Fruit fly (Drosophila melanogaster) whole organism, prepupa: Measurements from ENCODE around the gene Ser.
A peak's percentile ranks its signal among the peaks of the same experiment; 100 is the strongest.

Source experiments
- CG10669 ChIP-seq: fragments of 200-800 bp; sonication (Bioruptor generic); optimal IDR thresholded peaks from 3 replicates; lab custom pipeline; 2018; ENCODE audit warnings: missing biosample characterization, mild to moderate bottlenecking, missing genetic modification characterization, moderate library complexity
- CG11294 ChIP-seq: fragments of 200-800 bp; sonication (Bioruptor generic); IDR thresholded peaks from 2 replicates; pipeline ENCODE4 v1.3.6; 2022; ENCODE audit warnings: missing biosample characterization, missing genetic modification characterization
- CG11762 ChIP-seq: fragments of 200-800 bp; sonication (Bioruptor generic); optimal IDR thresholded peaks from 3 replicates; lab custom pipeline; 2016; ENCODE audit warnings: missing biosample characterization, missing genetic modification characterization; ENCODE audit not compliant: insufficient read depth
- CG11902 ChIP-seq: fragments of 200-800 bp; sonication (Bioruptor generic); optimal IDR thresholded peaks from 3 replicates; lab custom pipeline; 2016; ENCODE audit warnings: missing biosample characterization, missing genetic modification characterization
- CG15336 ChIP-seq: fragments of 200-800 bp; sonication (Bioruptor generic); IDR thresholded peaks from 2 replicates; pipeline ENCODE4 v1.3.6; 2022; ENCODE audit warnings: missing biosample characterization, missing genetic modification characterization
- CG1621 ChIP-seq: fragments of 200-800 bp; sonication (Bioruptor generic); optimal IDR thresholded peaks from 3 replicates; lab custom pipeline; 2018; ENCODE audit warnings: missing biosample characterization, mild to moderate bottlenecking, missing genetic modification characterization
- CG16779 ChIP-seq: fragments of 200-800 bp; sonication (Bioruptor generic); optimal IDR thresholded peaks from 3 replicates; lab custom pipeline; 2017; ENCODE audit warnings: missing biosample characterization, mild to moderate bottlenecking, missing genetic modification characterization
- CG3032 ChIP-seq: fragments of 200-800 bp; optimal IDR thresholded peaks from 2 replicates; lab custom pipeline; 2019; ENCODE audit warnings: missing biosample characterization, mild to moderate bottlenecking, missing genetic modification characterization, moderate library complexity
- CG31627 ChIP-seq: fragments of 200-800 bp; sonication (Bioruptor generic); optimal IDR thresholded peaks from 3 replicates; lab custom pipeline; 2016; ENCODE audit warnings: missing biosample characterization, missing genetic modification characterization
- CG32006 ChIP-seq: fragments of 200-800 bp; sonication (Bioruptor generic); optimal IDR thresholded peaks from 3 replicates; lab custom pipeline; 2017; ENCODE audit warnings: missing biosample characterization, mild to moderate bottlenecking, missing genetic modification characterization
- CG34406 ChIP-seq: fragments of 200-800 bp; sonication (Bioruptor generic); optimal IDR thresholded peaks from 3 replicates; lab custom pipeline; 2016; ENCODE audit warnings: missing biosample characterization, missing genetic modification characterization
- CG3919 ChIP-seq: fragments of 200-800 bp; sonication (Bioruptor generic); optimal IDR thresholded peaks from 3 replicates; lab custom pipeline; 2016; ENCODE audit warnings: missing biosample characterization, missing genetic modification characterization
- CG4318 ChIP-seq: fragments of 200-800 bp; sonication (Bioruptor generic); optimal IDR thresholded peaks from 3 replicates; lab custom pipeline; 2017; ENCODE audit warnings: missing biosample characterization, mild to moderate bottlenecking, missing genetic modification characterization
- CG6163 ChIP-seq: fragments of 200-800 bp; sonication (Bioruptor generic); IDR thresholded peaks from 3 replicates; pipeline ENCODE4 v1.3.6; 2022; ENCODE audit warnings: missing biosample characterization, missing genetic modification characterization
- CG6792 ChIP-seq: fragments of 200-800 bp; sonication (Bioruptor generic); optimal IDR thresholded peaks from 3 replicates; lab custom pipeline; 2016; ENCODE audit warnings: missing biosample characterization, missing genetic modification characterization
- CG6854 ChIP-seq: fragments of 200-800 bp; sonication (Bioruptor generic); optimal IDR thresholded peaks from 2 replicates; lab custom pipeline; 2017; ENCODE audit warnings: missing biosample characterization, mild to moderate bottlenecking, missing genetic modification characterization
- CG7368 ChIP-seq: fragments of 200-800 bp; sonication (Bioruptor generic); optimal IDR thresholded peaks from 3 replicates; lab custom pipeline; 2016; ENCODE audit warnings: missing biosample characterization, missing genetic modification characterization
- CG8119 ChIP-seq: fragments of 200-800 bp; sonication (Bioruptor generic); IDR thresholded peaks from 3 replicates; pipeline ENCODE4 v1.3.6; 2022; ENCODE audit warnings: missing biosample characterization, missing genetic modification characterization
- CG8632 ChIP-seq: fragments of 200-800 bp; sonication (Bioruptor generic); optimal IDR thresholded peaks from 3 replicates; lab custom pipeline; 2016; ENCODE audit warnings: missing biosample characterization, missing genetic modification characterization
- Eip75B ChIP-seq: fragments of 200-800 bp; sonication (Bioruptor generic); optimal IDR thresholded peaks from 3 replicates; lab custom pipeline; 2016; ENCODE audit warnings: missing biosample characterization, missing genetic modification characterization
- Eip78C ChIP-seq: fragments of 200-800 bp; sonication (Bioruptor generic); peaks from one replicate; lab custom pipeline; 2016; ENCODE audit warnings: missing biosample characterization, missing genetic modification characterization
- Eip93F ChIP-seq: fragments of 200-800 bp; sonication (Bioruptor generic); optimal IDR thresholded peaks from 2 replicates; lab custom pipeline; 2016; ENCODE audit warnings: missing biosample characterization, mild to moderate bottlenecking, missing genetic modification characterization
- Gug ChIP-seq: fragments of 200-800 bp; sonication (Bioruptor generic); IDR thresholded peaks from 2 replicates; pipeline ENCODE4 v1.3.6; 2022; ENCODE audit warnings: missing biosample characterization, missing genetic modification characterization
- Hr4 ChIP-seq: fragments of 200-800 bp; sonication (Bioruptor generic); optimal IDR thresholded peaks from 3 replicates; lab custom pipeline; 2016; ENCODE audit warnings: missing biosample characterization, missing genetic modification characterization
- Met ChIP-seq: fragments of 200-800 bp; sonication (Bioruptor generic); optimal IDR thresholded peaks from 3 replicates; lab custom pipeline; 2016; ENCODE audit warnings: missing biosample characterization, missing genetic modification characterization
- Smox ChIP-seq: fragments of 200-800 bp; sonication (Bioruptor generic); optimal IDR thresholded peaks from 3 replicates; lab custom pipeline; 2016; ENCODE audit warnings: missing biosample characterization, missing genetic modification characterization
- Sox102F ChIP-seq: fragments of 200-800 bp; sonication (Bioruptor generic); optimal IDR thresholded peaks from 2 replicates; lab custom pipeline; 2016; ENCODE audit warnings: missing biosample characterization, mild to moderate bottlenecking, missing genetic modification characterization
- Sox15 ChIP-seq: fragments of 200-800 bp; sonication (Bioruptor generic); optimal IDR thresholded peaks from 3 replicates; lab custom pipeline; 2016; ENCODE audit warnings: missing biosample characterization, missing genetic modification characterization
- achi ChIP-seq: fragments of 200-800 bp; sonication (Bioruptor generic); optimal IDR thresholded peaks from 3 replicates; lab custom pipeline; 2016; ENCODE audit warnings: missing biosample characterization, missing genetic modification characterization
- acj6 ChIP-seq: fragments of 200-800 bp; sonication (Bioruptor generic); optimal IDR thresholded peaks from 3 replicates; lab custom pipeline; 2016; ENCODE audit warnings: missing biosample characterization, missing genetic modification characterization
- cyc ChIP-seq: fragments of 200-800 bp; sonication (Bioruptor generic); optimal IDR thresholded peaks from 3 replicates; lab custom pipeline; 2016; ENCODE audit warnings: missing biosample characterization, missing genetic modification characterization
- dac ChIP-seq: fragments of 200-800 bp; sonication (Bioruptor generic); optimal IDR thresholded peaks from 2 replicates; lab custom pipeline; 2017; ENCODE audit warnings: missing biosample characterization, mild to moderate bottlenecking, missing genetic modification characterization
- dsx ChIP-seq: fragments of 200-800 bp; optimal IDR thresholded peaks from 3 replicates; lab custom pipeline; 2019; ENCODE audit warnings: missing biosample characterization, mild to moderate bottlenecking, missing genetic modification characterization, moderate library complexity; ENCODE audit not compliant: poor library complexity, severe bottlenecking
- eg ChIP-seq: fragments of 200-800 bp; sonication (Bioruptor generic); IDR thresholded peaks from 3 replicates; pipeline ENCODE4 v1.3.6; 2022; ENCODE audit warnings: missing biosample characterization, missing genetic modification characterization
- esn ChIP-seq: fragments of 200-800 bp; sonication (Bioruptor generic); optimal IDR thresholded peaks from 2 replicates; lab custom pipeline; 2016; ENCODE audit warnings: missing biosample characterization, mild to moderate bottlenecking, missing genetic modification characterization, moderate library complexity
- fd59A ChIP-seq: fragments of 200-800 bp; sonication (Bioruptor generic); optimal IDR thresholded peaks from 2 replicates; lab custom pipeline; 2017; ENCODE audit warnings: missing biosample characterization, mild to moderate bottlenecking, missing genetic modification characterization, missing genetic modification reagents
- fd85E ChIP-seq: fragments of 200-800 bp; sonication (Bioruptor generic); optimal IDR thresholded peaks from 3 replicates; lab custom pipeline; 2016; ENCODE audit warnings: missing biosample characterization, missing genetic modification characterization
- fkh ChIP-seq: fragments of 200-800 bp; sonication (Bioruptor generic); optimal IDR thresholded peaks from 3 replicates; lab custom pipeline; 2017; ENCODE audit warnings: missing biosample characterization, mild to moderate bottlenecking, missing genetic modification characterization, moderate library complexity
- lz ChIP-seq: fragments of 200-800 bp; sonication (Bioruptor generic); optimal IDR thresholded peaks from 3 replicates; lab custom pipeline; 2016; ENCODE audit warnings: missing biosample characterization, missing genetic modification characterization
- pdm3 ChIP-seq: fragments of 200-800 bp; sonication (Bioruptor generic); optimal IDR thresholded peaks from 3 replicates; lab custom pipeline; 2016; ENCODE audit warnings: missing biosample characterization, missing genetic modification characterization
- salr ChIP-seq, 2 experiments: fragments of 200-800 bp; sonication (Bioruptor generic); optimal IDR thresholded peaks; 3 replicates each; lab custom pipeline; 2016 to 2018; ENCODE audit warnings: missing biosample characterization in 2 of 2, missing genetic modification characterization in 2 of 2, mild to moderate bottlenecking in 1 of 2
- spab ChIP-seq: fragments of 200-800 bp; sonication (Bioruptor generic); optimal IDR thresholded peaks from 2 replicates; lab custom pipeline; 2017; ENCODE audit warnings: missing biosample characterization, mild to moderate bottlenecking, missing genetic modification characterization, missing genetic modification reagents
- ss ChIP-seq, 2 experiments: fragments of 200-800 bp; sonication (Bioruptor generic); optimal IDR thresholded peaks; 2 replicates in 1 of 2; 3 replicates in 1 of 2; lab custom pipeline; 2017 to 2018; ENCODE audit warnings: mild to moderate bottlenecking in 2 of 2, missing biosample characterization in 2 of 2, missing genetic modification characterization in 2 of 2, moderate library complexity in 1 of 2
- svp ChIP-seq: fragments of 200-800 bp; sonication (Bioruptor generic); peaks from one replicate; lab custom pipeline; 2016; ENCODE audit warnings: missing biosample characterization, missing genetic modification characterization
- topi ChIP-seq: fragments of 200-800 bp; sonication (Bioruptor generic); optimal IDR thresholded peaks from 3 replicates; lab custom pipeline; 2016; ENCODE audit warnings: missing biosample characterization, missing genetic modification characterization
- vri ChIP-seq: fragments of 200-800 bp; sonication (Bioruptor generic); optimal IDR thresholded peaks from 3 replicates; lab custom pipeline; 2016; ENCODE audit warnings: missing biosample characterization, mild to moderate bottlenecking, missing genetic modification characterization

The Ser gene

dm6 chr3R:27181074-27181473 is 13.0 kb downstream of the Ser start (continued):
- no peak for TF ChIP-seq CG11762
- no peak for TF ChIP-seq CG6792 (GFP tag; lab: Kevin White, UChicago)
- TF ChIP-seq CG7368, result no peak
- no peak for TF ChIP-seq lz
- TF ChIP-seq eg (GFP tag; lab: Robert Waterston, UW), result peak; percentile 83
- no peak for TF ChIP-seq CG31627 (GFP tag; lab: Kevin White, UChicago)
- TF ChIP-seq CG10669 (GFP tag; lab: Kevin White, UChicago), result no peak
- TF ChIP-seq Eip93F, result no peak
- peak in 1 of 2 experiments; percentile 65 for TF ChIP-seq salr (GFP tag; optimal IDR thresholded peaks at IDR 0.05; lab: Kevin White, UChicago)
- TF ChIP-seq CG8119 (GFP tag; lab: Robert Waterston, UW), result peak; percentile 77
- no peak for TF ChIP-seq Sox102F (GFP tag; lab: Kevin White, UChicago)
- TF ChIP-seq svp (GFP tag; lab: Kevin White, UChicago), result no peak
- TF ChIP-seq pdm3 (GFP tag; lab: Kevin White, UChicago), result peak; percentile 46
- TF ChIP-seq acj6 (GFP tag; lab: Kevin White, UChicago), result peak; percentile 41
- TF ChIP-seq CG1621 (tag; lab: Kevin White, UChicago), result no peak
- no peak for TF ChIP-seq cyc

- TF ChIP-seq CG3032 (tag; lab: Kevin White, UChicago) (peak; percentile 62), CG15336 (no peak), lz (no peak), eg (GFP tag; lab: Robert Waterston, UW) (no peak), CG16779 (no peak), CG1621 (tag; lab: Kevin White, UChicago) (peak; percentile 24), Smox (GFP tag; lab: Kevin White, UChicago) (no peak), Gug (GFP tag; lab: Robert Waterston, UW) (no peak; the same call in 1 of the 2 replicates), achi (peak; percentile 41), dac (GFP tag; lab: Kevin White, UChicago) (no peak), CG6163 (GFP tag; lab: Robert Waterston, UW) (peak; percentile 32; the same call in 1 of the 3 replicates), ss (GFP tag; optimal IDR thresholded peaks at IDR 0.05; lab: Kevin White, UChicago) (peak; percentile 31 to 95), Eip78C (GFP tag; lab: Kevin White, UChicago) (peak; percentile 85), dsx (GFP tag; lab: Kevin White, UChicago) (peak; percentile 53), CG6854 (no peak), fd85E (GFP tag; lab: Kevin White, UChicago) (no peak), esn (no peak), CG11902 (GFP tag; lab: Kevin White, UChicago) (no peak), cyc (no peak), acj6 (GFP tag; lab: Kevin White, UChicago) (peak; percentile 23), CG6792 (GFP tag; lab: Kevin White, UChicago) (no peak), fd59A (GFP tag; lab: Kevin White, UChicago) (peak; percentile 51), Sox102F (GFP tag; lab: Kevin White, UChicago) (no peak), vri (GFP tag; lab: Kevin White, UChicago) (no peak), CG8632 (GFP tag; lab: Kevin White, UChicago) (no peak), CG7368 (no peak), spab (GFP tag; lab: Kevin White, UChicago) (peak; percentile 60), CG34406 (GFP tag; lab: Kevin White, UChicago) (no peak), Hr4 (GFP tag; lab: Kevin White, UChicago) (peak; percentile 47), Eip75B (GFP tag; lab: Kevin White, UChicago) (peak; percentile 13), Eip93F (no peak), CG4318 (GFP tag; lab: Kevin White, UChicago) (no peak), Sox15 (GFP tag; lab: Kevin White, UChicago) (no peak), CG10669 (GFP tag; lab: Kevin White, UChicago) (peak; percentile 56), fkh (GFP tag; lab: Kevin White, UChicago) (no peak), CG11294 (GFP tag; lab: Robert Waterston, UW) (no peak), salr (GFP tag; optimal IDR thresholded peaks at IDR 0.05; lab: Kevin White, UChicago) (peak; percentile 4 to 47), CG32006 (GFP tag; lab: Kevin White, UChicago) (peak; percentile 48), pdm3 (GFP tag; lab: Kevin White, UChicago) (peak; percentile 26), topi (no peak), Met (GFP tag; lab: Kevin White, UChicago) (no peak), CG3919 (GFP tag; lab: Kevin White, UChicago) (peak; percentile 48), svp (GFP tag; lab: Kevin White, UChicago) (no peak)
Measured at dm6 chr3R:27178546-27179375, 15.3 kb downstream of the Ser start.
